Worm (Caenorhabditis elegans): ENCODE data around the gene F27E5.9.

ce11 chrII:10105604-10106003 lies 29.1 kb upstream of the F27E5.9 start, which contains the start of gene ZK945.4:
- no peak for TF ChIP-seq ztf-11 (tag; optimal IDR thresholded peaks at IDR 0.05)
- TF ChIP-seq fkh-8 (tag; optimal IDR thresholded peaks at IDR 0.05) = no peak
- no peak for TF ChIP-seq fkh-4 (tag; optimal IDR thresholded peaks at IDR 0.05; ENCODE audit: borderline replicate concordance)
- no peak for TF ChIP-seq pax-3 (tag; optimal IDR thresholded peaks at IDR 0.05)
